Worm (Caenorhabditis elegans): ENCODE results near the gene C31G12.1.
"Not testable (repeated sequence)": the region's sequence is repeated elsewhere in the genome, so short reads cannot be mapped to it uniquely, and the experiment has no call there.

The C31G12.1 gene

DNA sequence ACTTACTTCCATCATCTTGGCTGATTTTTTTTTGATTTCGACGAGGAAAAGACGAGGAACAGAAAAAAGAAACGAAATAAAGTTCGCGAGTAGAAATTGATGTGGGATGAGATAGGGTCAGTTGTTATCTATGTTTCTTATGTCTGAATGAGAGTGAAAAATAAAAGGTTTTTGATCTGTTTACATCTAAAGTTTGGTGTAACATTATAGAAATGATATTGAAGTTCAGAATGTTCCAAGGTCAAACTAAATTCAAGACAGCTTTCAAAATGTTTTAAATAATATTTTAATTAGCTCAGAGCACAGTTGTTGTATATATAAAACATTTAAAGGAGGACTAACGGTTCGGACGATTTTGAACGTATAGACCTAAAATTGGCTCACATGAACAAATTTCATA lies 29.3 kb downstream of the C31G12.1 start, which contains the start of gene F16H6.7:
Gene F16H6.7, minus strand, starts transcription at position 101 of the 400 bp plus-strand sequence.
- TF ChIP-seq fkh-4 (tag; optimal IDR thresholded peaks at IDR 0.05; ENCODE audit: borderline replicate concordance) (no peak), mef-2 (tag; optimal IDR thresholded peaks at IDR 0.05) (no peak), jun-1 (tag; optimal IDR thresholded peaks at IDR 0.05) (no peak), sox-4 (tag; optimal IDR thresholded peaks at IDR 0.05) (no peak), efl-1 (optimal IDR thresholded peaks at IDR 0.05) (no peak), efl-1 (GFP tag; optimal IDR thresholded peaks at IDR 0.05 in 1 of 2) (no peak), ztf-4 (tag; optimal IDR thresholded peaks at IDR 0.05) (no peak), nhr-47 (tag; optimal IDR thresholded peaks at IDR 0.05) (no peak), rnt-1 (tag; optimal IDR thresholded peaks at IDR 0.05) (no peak), Y116A8C.19 (tag; optimal IDR thresholded peaks at IDR 0.05; ENCODE audit: borderline replicate concordance) (no peak), nhr-77 (tag; optimal IDR thresholded peaks at IDR 0.05) (no peak)

DNA sequence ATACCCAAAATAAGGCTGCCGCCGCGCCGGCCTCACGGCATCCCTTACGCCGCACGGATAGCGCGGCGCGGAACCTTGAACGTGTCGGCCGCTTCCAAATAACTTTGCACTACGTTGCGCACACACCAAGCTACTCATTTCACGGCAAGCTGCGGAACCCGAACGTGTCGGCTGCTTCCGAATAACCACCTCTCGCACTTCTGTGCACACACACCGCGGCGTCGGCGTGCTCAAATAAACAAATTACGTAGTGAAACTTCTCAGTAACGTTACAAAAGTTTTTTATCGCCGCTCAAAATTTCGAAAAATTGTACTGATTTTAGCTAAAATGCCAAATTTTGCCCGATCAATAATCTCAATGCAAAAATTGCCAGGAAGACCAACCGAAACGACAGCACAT lies 33.1 kb downstream of the C31G12.1 start:
- TF ChIP-seq elt-3 (tag; optimal IDR thresholded peaks at IDR 0.05) (no peak), pax-3 (tag; optimal IDR thresholded peaks at IDR 0.05) (no peak), unc-98 (GFP tag; IDR thresholded peaks at IDR 0.05) (no peak), aly-2 (tag; optimal IDR thresholded peaks at IDR 0.05) (no peak), lin-15B (tag; optimal IDR thresholded peaks at IDR 0.05) (no peak), jun-1 (tag; optimal IDR thresholded peaks at IDR 0.05) (no peak), snu-23 (GFP tag; optimal IDR thresholded peaks at IDR 0.05) (no peak), ceh-82 (tag; optimal IDR thresholded peaks at IDR 0.05) (no peak), sup-37 (GFP tag; optimal IDR thresholded peaks at IDR 0.05) (no peak), nhr-76 (tag; optimal IDR thresholded peaks at IDR 0.05) (no peak), ztf-4 (tag; optimal IDR thresholded peaks at IDR 0.05) (no peak), pqm-1 (tag; optimal IDR thresholded peaks at IDR 0.05) (no peak), blmp-1 (tag; optimal IDR thresholded peaks at IDR 0.05) (no peak), nhr-71 (tag; optimal IDR thresholded peaks at IDR 0.05) (no peak), mep-1 (tag; optimal IDR thresholded peaks at IDR 0.05) (no peak), sptf-1 (tag; optimal IDR thresholded peaks at IDR 0.05) (no peak), C34B4.2 (tag; optimal IDR thresholded peaks at IDR 0.05) (no peak), hlh-17 (GFP tag; optimal IDR thresholded peaks at IDR 0.05; ENCODE audit: borderline replicate concordance) (no peak)

DNA sequence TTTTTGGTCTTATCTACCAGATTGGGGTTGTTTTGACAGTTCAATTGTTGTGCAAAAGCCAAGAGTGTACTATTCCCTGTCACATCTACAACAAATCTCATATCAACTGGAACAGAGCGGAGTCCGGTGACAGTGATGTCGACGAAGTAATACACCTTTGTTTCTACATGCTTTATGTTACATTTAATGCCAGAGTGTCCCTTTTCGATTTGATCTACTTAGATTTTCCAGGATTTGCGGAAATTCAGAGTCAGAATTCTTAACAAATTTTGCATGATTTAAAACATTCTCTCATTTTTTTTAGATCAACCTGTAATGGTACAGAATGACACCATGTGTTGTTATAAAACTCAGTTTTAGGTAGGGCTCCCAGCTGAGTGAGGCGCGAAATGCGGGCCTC lies 36.4 kb downstream of the C31G12.1 start, which contains the start of gene F16H6.8:
Gene F16H6.8, minus strand, starts transcription at position 101 of the 400 bp plus-strand sequence.
- not testable (repeated sequence) for TF ChIP-seq skn-1, nhr-12, C16A3.4 (tag; optimal IDR thresholded peaks at IDR 0.05)

DNA sequence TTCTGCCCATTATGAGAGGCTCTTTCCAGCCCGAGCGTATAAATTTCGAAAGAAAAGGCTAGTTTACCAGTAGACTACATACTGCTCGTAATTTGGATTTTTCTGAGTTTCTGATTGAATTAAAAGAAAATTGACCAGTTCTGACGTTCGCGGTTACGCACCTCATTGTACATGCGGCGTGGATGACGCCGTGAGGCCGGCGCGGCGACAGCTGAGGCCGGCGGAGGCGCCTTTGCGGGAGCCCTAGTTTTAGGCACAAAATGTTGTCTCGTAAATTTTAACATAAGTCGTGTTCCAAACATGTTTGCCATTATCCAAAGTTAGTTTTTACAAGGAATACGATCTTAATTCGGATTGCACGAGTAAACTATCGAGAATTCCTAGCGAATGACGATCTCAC lies 37.0 kb downstream of the C31G12.1 start, which contains the start of gene F16H6.9:
Gene F16H6.9, plus strand, starts transcription at position 301 of the 400 bp plus-strand sequence.
- not testable (repeated sequence) for TF ChIP-seq dpl-1 (GFP tag; optimal IDR thresholded peaks at IDR 0.05); mab-9 (GFP tag; IDR thresholded peaks at IDR 0.05); nhr-47 (tag; optimal IDR thresholded peaks at IDR 0.05)

ce11 chrV:18224353-18224752 lies 44.6 kb downstream of the C31G12.1 start, which contains the start of gene F16H6.10:
TSS of gene F16H6.10 (minus strand) at chrV:18224453.
- no peak for TF ChIP-seq nhr-76 (tag; optimal IDR thresholded peaks at IDR 0.05)
